Worm (Caenorhabditis elegans) whole organism, L3 larva: ENCODE data around the gene T06E4.5.

ENCODE experiments used
- fkh-2 ChIP-seq: fragments of 150-350 bp; optimal IDR thresholded peaks from 2 replicates; lab custom pipeline; 2014; ENCODE audit warnings: missing biosample characterization, missing genetic modification reagents, missing genetic modification characterization
- unc-62 ChIP-seq: fragments of 150-350 bp; sonication (generic microtip); optimal IDR thresholded peaks from 4 replicates; lab custom pipeline; 2014; ENCODE audit warnings: missing biosample characterization, missing genetic modification reagents, missing genetic modification characterization

Gene T06E4.5

ce11 chrV:9680260-9680659, 49.2 kb downstream of the T06E4.5 start:
- TF ChIP-seq unc-62 (GFP tag; lab: Kevin White, UChicago) (no peak), fkh-2 (tag; lab: Kevin White, UChicago) (no peak)
- TF ChIP-seq, all 47 proteins: peak for 0
